Fruit fly (Drosophila melanogaster): Measurements from ENCODE around the gene CG43083.

The CG43083 gene

dm6 chr3L:15625676-15626414 is 22.5 kb upstream of the CG43083 start (continued):
- TF ChIP-seq CG3847 (GFP tag; IDR thresholded peaks at IDR 0.05): peak; percentile 77
- no peak for TF ChIP-seq stwl (tag; optimal IDR thresholded peaks at IDR 0.05)
- TF ChIP-seq Oli (tag; optimal IDR thresholded peaks at IDR 0.05): peak; percentile 95
- peak; percentile 69 for TF ChIP-seq sens-2 (GFP tag; IDR thresholded peaks at IDR 0.05)
- peak; percentile 45; the same call in 1 of the 2 replicates for TF ChIP-seq CG4360 (GFP tag; IDR thresholded peaks at IDR 0.05)
- TF ChIP-seq inv (GFP tag; IDR thresholded peaks at IDR 0.05; ENCODE audit: partially characterized antibody): no peak
- TF ChIP-seq schlank (tag; optimal IDR thresholded peaks at IDR 0.05): peak; percentile 36
- no peak for TF ChIP-seq D (optimal IDR thresholded peaks at IDR 0.05)
- TF ChIP-seq D (GFP tag; optimal IDR thresholded peaks at IDR 0.05): peak; percentile 92
- peak; percentile 75 for TF ChIP-seq CG4328 (GFP tag; optimal IDR thresholded peaks at IDR 0.05)
- peak; percentile 42 for TF ChIP-seq TFAM (GFP tag; optimal IDR thresholded peaks at IDR 0.05)
- TF ChIP-seq Mad (GFP tag; optimal IDR thresholded peaks at IDR 0.05): peak; percentile 2
- TF ChIP-seq chm (GFP tag; IDR thresholded peaks at IDR 0.05): 0 out of 2 replicates have a peak, but pooled peaks have one; percentile 8
- TF ChIP-seq crol (GFP tag; IDR thresholded peaks at IDR 0.05): no peak; the same call in 1 of the 2 replicates
- TF ChIP-seq CG3281 (GFP tag; optimal IDR thresholded peaks at IDR 0.05): peak; percentile 92
- TF ChIP-seq Pdp1 (GFP tag; optimal IDR thresholded peaks at IDR 0.05): peak; percentile 53 to 64
- TF ChIP-seq sqz (GFP tag; optimal IDR thresholded peaks at IDR 0.05): peak; percentile 71
- TF ChIP-seq da (GFP tag; optimal IDR thresholded peaks at IDR 0.05): no peak
- peak; percentile 42; the same call in 1 of the 2 replicates for TF ChIP-seq Awh (GFP tag; IDR thresholded peaks at IDR 0.05)
- peak; percentile 86; the same call in 2 of the 3 replicates for TF ChIP-seq CG34422 (GFP tag; IDR thresholded peaks at IDR 0.05)
- peak; percentile 59; the same call in 1 of the 2 replicates for TF ChIP-seq Adf1 (GFP tag; IDR thresholded peaks at IDR 0.05)
- TF ChIP-seq eyg (GFP tag; optimal IDR thresholded peaks at IDR 0.05): no peak
- TF ChIP-seq ftz-f1 (GFP tag; optimal IDR thresholded peaks at IDR 0.05): no peak
- no peak for TF ChIP-seq HmgD (GFP tag; optimal IDR thresholded peaks at IDR 0.05)
- peak; percentile 46; the same call in 1 of the 2 replicates for TF ChIP-seq NFAT (GFP tag; IDR thresholded peaks at IDR 0.05)
- peak; percentile 55; the same call in 1 of the 2 replicates for TF ChIP-seq CG11085 (GFP tag; IDR thresholded peaks at IDR 0.05)
- no peak for TF ChIP-seq CG14860 (GFP tag; IDR thresholded peaks at IDR 0.05; ENCODE audit: partially characterized antibody)
- peak; percentile 91 for TF ChIP-seq Asciz (GFP tag; optimal IDR thresholded peaks at IDR 0.05)
- no peak for TF ChIP-seq sima (GFP tag; optimal IDR thresholded peaks at IDR 0.05)
- TF ChIP-seq NK7.1 (GFP tag; optimal IDR thresholded peaks at IDR 0.05): no peak
- no peak for TF ChIP-seq btn (GFP tag; optimal IDR thresholded peaks at IDR 0.05)
- no peak for TF ChIP-seq CG13123 (GFP tag; optimal IDR thresholded peaks at IDR 0.05)
- TF ChIP-seq CG4730 (GFP tag; IDR thresholded peaks at IDR 0.05): peak; percentile 78
- TF ChIP-seq CG1647 (GFP tag; optimal IDR thresholded peaks at IDR 0.05): peak; percentile 21
- TF ChIP-seq dati (GFP tag; IDR thresholded peaks at IDR 0.05): no peak
- peak; percentile 91 for TF ChIP-seq gsb-n (tag; optimal IDR thresholded peaks at IDR 0.05)
- no peak for TF ChIP-seq ato (GFP tag; IDR thresholded peaks at IDR 0.05; ENCODE audit: partially characterized antibody)
- TF ChIP-seq Taf1 (GFP tag; IDR thresholded peaks at IDR 0.05): peak; percentile 31; the same call in 1 of the 2 replicates
- TF ChIP-seq ssp (GFP tag; IDR thresholded peaks at IDR 0.05): peak; percentile 79
- peak; percentile 69; the same call in 1 of the 2 replicates for TF ChIP-seq sim (GFP tag; IDR thresholded peaks at IDR 0.05)
- TF ChIP-seq CG17802 (tag; optimal IDR thresholded peaks at IDR 0.05): peak; percentile 57
- TF ChIP-seq Nf-YA (GFP tag; IDR thresholded peaks at IDR 0.05): peak; percentile 63
- TF ChIP-seq ewg (GFP tag; optimal IDR thresholded peaks at IDR 0.05): peak; percentile 82
- peak; percentile 90 for TF ChIP-seq ind (GFP tag; optimal IDR thresholded peaks at IDR 0.05)
- TF ChIP-seq scrt (GFP tag; optimal IDR thresholded peaks at IDR 0.05): peak; percentile 78
- peak; percentile 52 for TF ChIP-seq CrebB (tag; optimal IDR thresholded peaks at IDR 0.05)
- TF ChIP-seq CG8290 (GFP tag; optimal IDR thresholded peaks at IDR 0.05): peak; percentile 70
- peak in 1 of 2 experiments; percentile 28 for TF ChIP-seq CG8290 (tag; optimal IDR thresholded peaks at IDR 0.05)
- TF ChIP-seq MBD-R2 (GFP tag; IDR thresholded peaks at IDR 0.05): no peak
- TF ChIP-seq CG10147 (GFP tag; optimal IDR thresholded peaks at IDR 0.05): peak; percentile 89
